Worm (Caenorhabditis elegans) whole organism, early embryonic: ENCODE results near the gene srbc-66.
"Not testable (repeated sequence)": the region's sequence is repeated elsewhere in the genome, so short reads cannot be mapped to it uniquely, and the experiment has no call there.

ENCODE experiments used
- B0310.2 ChIP-seq: sonication (generic microtip); optimal IDR thresholded peaks from 2 replicates; lab custom pipeline; 2016; ENCODE audit warnings: mild to moderate bottlenecking, missing genetic modification characterization, missing compliant biosample characterization
- F13C5.2 ChIP-seq: sonication (generic microtip); optimal IDR thresholded peaks from 2 replicates; lab custom pipeline; 2017; ENCODE audit warnings: mild to moderate bottlenecking, missing genetic modification characterization, inconsistent platforms, missing compliant biosample characterization
- aly-1 ChIP-seq: sonication (generic microtip); optimal IDR thresholded peaks from 2 replicates; lab custom pipeline; 2016; ENCODE audit warnings: missing genetic modification characterization, missing compliant biosample characterization
- ama-1 ChIP-seq: fragments of 150-350 bp; optimal IDR thresholded peaks from 2 replicates; lab custom pipeline; 2014
- ceh-13 ChIP-seq: fragments of 200-800 bp; sonication (Bioruptor generic); optimal IDR thresholded peaks from 2 replicates; lab custom pipeline; 2018; ENCODE audit warnings: mild to moderate bottlenecking, missing genetic modification characterization, missing compliant biosample characterization
- ceh-36 ChIP-seq: sonication (generic microtip); optimal IDR thresholded peaks from 2 replicates; lab custom pipeline; 2016; ENCODE audit warnings: missing genetic modification characterization, inconsistent platforms, missing compliant biosample characterization
- ets-7 ChIP-seq: sonication (generic microtip); optimal IDR thresholded peaks from 2 replicates; lab custom pipeline; 2016; ENCODE audit warnings: missing genotype, missing genetic modification characterization, missing compliant biosample characterization
- flt-1 ChIP-seq: fragments of 200-800 bp; sonication (Bioruptor generic); IDR thresholded peaks from 2 replicates; pipeline ENCODE4 v1.3.6; 2022; ENCODE audit warnings: missing genetic modification characterization, missing compliant biosample characterization
- hmbx-1 ChIP-seq: sonication (generic microtip); optimal IDR thresholded peaks from 2 replicates; lab custom pipeline; 2016; ENCODE audit warnings: mild to moderate bottlenecking, missing genetic modification characterization, missing compliant biosample characterization
- hmg-4 ChIP-seq: fragments of 200-800 bp; sonication (Bioruptor generic); optimal IDR thresholded peaks from 2 replicates; lab custom pipeline; 2018; ENCODE audit warnings: mild to moderate bottlenecking, missing genetic modification characterization, missing compliant biosample characterization
- hnd-1 ChIP-seq: sonication (generic microtip); optimal IDR thresholded peaks from 2 replicates; lab custom pipeline; 2016; ENCODE audit warnings: missing genetic modification characterization, missing compliant biosample characterization
- pes-1 ChIP-seq: fragments of 200-800 bp; sonication (Bioruptor generic); IDR thresholded peaks from 2 replicates; pipeline ENCODE4 v1.3.6; 2022; ENCODE audit warnings: missing genetic modification reagents, missing genetic modification characterization, missing compliant biosample characterization
- scrt-1 ChIP-seq: fragments of 200-800 bp; sonication (Bioruptor generic); IDR thresholded peaks from 2 replicates; pipeline ENCODE4 v1.3.6; 2022; ENCODE audit warnings: missing genetic modification characterization, missing compliant biosample characterization
- sea-1 ChIP-seq: fragments of 200-800 bp; sonication (Bioruptor generic); conservative IDR thresholded peaks from 2 replicates; pipeline ENCODE4 v1.3.6; 2022; ENCODE audit warnings: missing genetic modification characterization, missing compliant biosample characterization
- tbx-11 ChIP-seq: fragments of 200-800 bp; sonication (Bioruptor generic); IDR thresholded peaks from 2 replicates; pipeline ENCODE4 v1.3.6; 2022; ENCODE audit warnings: missing genetic modification characterization, missing compliant biosample characterization
- tbx-37 ChIP-seq: fragments of 200-800 bp; sonication (Bioruptor generic); conservative IDR thresholded peaks from 2 replicates; pipeline ENCODE4 v1.3.6; 2022; ENCODE audit warnings: missing genetic modification reagents, missing genetic modification characterization, missing compliant biosample characterization
- tra-4 ChIP-seq: sonication (generic microtip); optimal IDR thresholded peaks from 2 replicates; lab custom pipeline; 2017; ENCODE audit warnings: missing genetic modification characterization, missing compliant biosample characterization

Gene srbc-66

ce11 chrV:3551765-3552164 is 21.3 kb downstream of the srbc-66 start, which contains the start of gene grl-28:
TSS of gene grl-28 (minus strand) at chrV:3551865.
- TF ChIP-seq pes-1 (GFP tag; lab: Robert Waterston, UW) (no peak), tra-4 (no peak), ceh-13 (GFP tag; lab: Kevin White, UChicago) (no peak), ets-7 (no peak), ceh-36 (tag; lab: Kevin White, UChicago) (no peak), aly-1 (tag; lab: Kevin White, UChicago) (no peak), sea-1 (GFP tag; lab: Robert Waterston, UW) (no peak), hmbx-1 (tag; lab: Kevin White, UChicago) (no peak), hmg-4 (GFP tag; lab: Kevin White, UChicago) (no peak), hnd-1 (no peak), B0310.2 (no peak)

ce11 chrV:3552740-3553469 is 22.4 kb downstream of the srbc-66 start, which contains the start of gene T24A6.20:
TSS of gene T24A6.20 (plus strand) at chrV:3553134.
- TF ChIP-seq B0310.2 (no peak), hmg-4 (GFP tag; lab: Kevin White, UChicago) (no peak), tbx-11 (GFP tag; lab: Robert Waterston, UW) (no peak), hmbx-1 (tag; lab: Kevin White, UChicago) (no peak), flt-1 (GFP tag; lab: Robert Waterston, UW) (no peak), ets-7 (no peak), ama-1 (lab: Kevin White, UChicago) (no peak)

ce11 chrV:3554869-3555268 is 24.4 kb downstream of the srbc-66 start, which contains the start of gene grl-29:
TSS of gene grl-29 (minus strand) at chrV:3555236.
- TF ChIP-seq tra-4 (no peak), ama-1 (lab: Kevin White, UChicago) (no peak), B0310.2 (no peak), flt-1 (GFP tag; lab: Robert Waterston, UW) (no peak), scrt-1 (GFP tag; lab: Robert Waterston, UW) (no peak), hmg-4 (GFP tag; lab: Kevin White, UChicago) (no peak), tbx-11 (GFP tag; lab: Robert Waterston, UW) (no peak), F13C5.2 (tag; lab: Kevin White, UChicago) (no peak), sea-1 (GFP tag; lab: Robert Waterston, UW) (no peak), ets-7 (no peak), ceh-36 (tag; lab: Kevin White, UChicago) (no peak), pes-1 (GFP tag; lab: Robert Waterston, UW) (no peak)

- TF ChIP-seq tbx-37 (GFP tag; lab: Robert Waterston, UW) (no peak), ceh-13 (GFP tag; lab: Kevin White, UChicago) (no peak), tbx-11 (GFP tag; lab: Robert Waterston, UW) (no peak), B0310.2 (no peak), flt-1 (GFP tag; lab: Robert Waterston, UW) (no peak), ets-7 (no peak)
These were observed 25.5 kb downstream of the srbc-66 start, which contains the start of gene grl-30 for ce11 chrV:3555986-3556385. TSS of gene grl-30 (plus strand) at chrV:3556286.

ce11 chrV:3557422-3557821 is 26.9 kb downstream of the srbc-66 start, which contains the start of gene grl-31:
TSS of gene grl-31 (minus strand) at chrV:3557778.
- TF ChIP-seq ama-1 (lab: Kevin White, UChicago) (no peak), B0310.2 (no peak), ets-7 (no peak), hmg-4 (GFP tag; lab: Kevin White, UChicago) (no peak), tbx-37 (GFP tag; lab: Robert Waterston, UW) (no peak)

- not testable (repeated sequence) for TF ChIP-seq pes-1 (GFP tag; lab: Robert Waterston, UW); ama-1 (lab: Kevin White, UChicago); tra-4
These were observed 28.2 kb downstream of the srbc-66 start, which contains the start of gene T24A6.1 for ce11 chrV:3558744-3559143. TSS of gene T24A6.1 (plus strand) at chrV:3559044.

ce11 chrV:3562824-3563223 is 32.3 kb downstream of the srbc-66 start, which contains the start of gene T24A6.16:
TSS of gene T24A6.16 (minus strand) at chrV:3562924.
- TF ChIP-seq sea-1 (GFP tag; lab: Robert Waterston, UW); tra-4; ceh-36 (tag; lab: Kevin White, UChicago): not testable (repeated sequence)

ce11 chrV:3564335-3564734 is 33.8 kb downstream of the srbc-66 start, which contains the start of gene T24A6.17:
TSS of gene T24A6.17 (minus strand) at chrV:3564435.
- not testable (repeated sequence) for TF ChIP-seq tbx-11 (GFP tag; lab: Robert Waterston, UW); F13C5.2 (tag; lab: Kevin White, UChicago); ets-7

ce11 chrV:3570695-3571094 is 40.2 kb downstream of the srbc-66 start, which contains the start of gene F40C5.2:
TSS of gene F40C5.2 (plus strand) at chrV:3570995.
- not testable (repeated sequence) for TF ChIP-seq ets-7; flt-1 (GFP tag; lab: Robert Waterston, UW); hnd-1
